Worm (Caenorhabditis elegans) whole organism, L2 larva: ENCODE data around the gene arv-1.

Experiments used
- F13H6.1 ChIP-seq: sonication (generic microtip); optimal IDR thresholded peaks from 2 replicates; lab custom pipeline; 2016; ENCODE audit warnings: missing genetic modification characterization, missing compliant biosample characterization
- R02D3.7 ChIP-seq: fragments of 150-350 bp; optimal IDR thresholded peaks from 2 replicates; lab custom pipeline; 2014; ENCODE audit warnings: missing biosample characterization, missing genetic modification characterization
- alr-1 ChIP-seq: fragments of 150-350 bp; optimal IDR thresholded peaks from 2 replicates; lab custom pipeline; 2014; ENCODE audit warnings: missing biosample characterization, missing genetic modification characterization
- ama-1 ChIP-seq: fragments of 150-350 bp; optimal IDR thresholded peaks from 2 replicates; lab custom pipeline; 2018; ENCODE audit warnings: inconsistent platforms
- blmp-1 ChIP-seq: sonication (generic microtip); optimal IDR thresholded peaks from 2 replicates; lab custom pipeline; 2017; ENCODE audit warnings: missing genetic modification characterization, mild to moderate bottlenecking, missing compliant biosample characterization, antibody characterized with exemption, moderate library complexity; ENCODE audit not compliant: insufficient read depth
- ceh-16 ChIP-seq: fragments of 150-350 bp; optimal IDR thresholded peaks from 2 replicates; lab custom pipeline; 2014; ENCODE audit warnings: missing biosample characterization, missing genetic modification characterization
- crh-2 ChIP-seq: sonication (generic microtip); optimal IDR thresholded peaks from 2 replicates; lab custom pipeline; 2017; ENCODE audit warnings: missing biosample characterization, missing genetic modification characterization
- dmd-4 ChIP-seq: sonication (generic microtip); optimal IDR thresholded peaks from 2 replicates; lab custom pipeline; 2017; ENCODE audit warnings: missing biosample characterization, missing genetic modification characterization
- egl-27 ChIP-seq: sonication (generic microtip); optimal IDR thresholded peaks from 3 replicates; lab custom pipeline; 2017; ENCODE audit warnings: missing biosample characterization, missing genetic modification reagents, missing genetic modification characterization
- elt-1 ChIP-seq: fragments of 150-350 bp; optimal IDR thresholded peaks from 2 replicates; lab custom pipeline; 2014; ENCODE audit warnings: missing biosample characterization, missing genetic modification characterization
- fos-1 ChIP-seq: fragments of 150-350 bp; optimal IDR thresholded peaks from 2 replicates; lab custom pipeline; 2014; ENCODE audit warnings: missing biosample characterization, missing genetic modification characterization
- gmeb-1 ChIP-seq: fragments of 150-350 bp; optimal IDR thresholded peaks from 2 replicates; lab custom pipeline; 2014; ENCODE audit warnings: missing biosample characterization, missing genetic modification characterization
- lin-13 ChIP-seq: fragments of 150-350 bp; optimal IDR thresholded peaks from 2 replicates; lab custom pipeline; 2014; ENCODE audit warnings: missing biosample characterization, missing genetic modification reagents, missing genetic modification characterization
- lin-39 ChIP-seq: fragments of 150-350 bp; optimal IDR thresholded peaks from 2 replicates; lab custom pipeline; 2014; ENCODE audit warnings: missing biosample characterization, missing genetic modification reagents, missing genetic modification characterization
- lsy-2 ChIP-seq, 2 experiments: fragments of 150-350 bp in 1 of 2; sonication (generic microtip) in 1 of 2; optimal IDR thresholded peaks; 2 replicates each; lab custom pipeline; 2014 to 2017; ENCODE audit warnings: missing biosample characterization in 2 of 2, missing genetic modification characterization in 2 of 2
- mab-5 ChIP-seq: fragments of 150-350 bp; optimal IDR thresholded peaks from 2 replicates; lab custom pipeline; 2014; ENCODE audit warnings: missing biosample characterization, missing genetic modification characterization
- mdl-1 ChIP-seq, 2 experiments: fragments of 150-350 bp in 1 of 2; sonication (generic microtip) in 1 of 2; optimal IDR thresholded peaks; 2 replicates each; lab custom pipeline; 2017; ENCODE audit warnings: missing biosample characterization in 2 of 2, missing genetic modification characterization in 2 of 2
- nhr-10 ChIP-seq: sonication (generic microtip); optimal IDR thresholded peaks from 2 replicates; lab custom pipeline; 2017; ENCODE audit warnings: missing biosample characterization, missing genetic modification characterization
- nhr-11 ChIP-seq: fragments of 150-350 bp; optimal IDR thresholded peaks from 2 replicates; lab custom pipeline; 2014; ENCODE audit warnings: missing biosample characterization, missing genetic modification characterization
- nhr-12 ChIP-seq: fragments of 150-350 bp; optimal IDR thresholded peaks from 2 replicates; lab custom pipeline; 2014; ENCODE audit warnings: missing biosample characterization, missing genetic modification characterization
- nhr-129 ChIP-seq: fragments of 150-350 bp; optimal IDR thresholded peaks from 2 replicates; lab custom pipeline; 2014; ENCODE audit warnings: missing biosample characterization, missing genetic modification characterization
- nhr-21 ChIP-seq: fragments of 150-350 bp; optimal IDR thresholded peaks from 2 replicates; lab custom pipeline; 2014; ENCODE audit warnings: missing biosample characterization, missing genetic modification characterization
- nhr-25 ChIP-seq: fragments of 150-350 bp; sonication (generic microtip); optimal IDR thresholded peaks from 3 replicates; lab custom pipeline; 2014; ENCODE audit warnings: missing biosample characterization, missing genetic modification characterization
- nhr-6 ChIP-seq: fragments of 150-350 bp; optimal IDR thresholded peaks from 2 replicates; lab custom pipeline; 2014; ENCODE audit warnings: missing biosample characterization, missing genetic modification characterization
- peb-1 ChIP-seq: fragments of 150-350 bp; optimal IDR thresholded peaks from 2 replicates; lab custom pipeline; 2014; ENCODE audit warnings: missing biosample characterization, missing genetic modification characterization
- skn-1 ChIP-seq: sonication (generic microtip); optimal IDR thresholded peaks from 2 replicates; lab custom pipeline; 2017; ENCODE audit warnings: missing biosample characterization, missing genetic modification characterization
- sma-3 ChIP-seq: sonication (generic microtip); optimal IDR thresholded peaks from 2 replicates; lab custom pipeline; 2016; ENCODE audit warnings: missing genetic modification reagents, missing genetic modification characterization, missing compliant biosample characterization
- sma-9 ChIP-seq, 2 experiments: fragments of 150-350 bp in 1 of 2; sonication (generic microtip) in 1 of 2; optimal IDR thresholded peaks; 2 replicates each; lab custom pipeline; 2014 to 2016; ENCODE audit warnings: missing genetic modification characterization in 2 of 2, mild to moderate bottlenecking in 1 of 2, missing biosample characterization in 1 of 2, missing compliant biosample characterization in 1 of 2, missing genetic modification reagents in 1 of 2, moderate library complexity in 1 of 2
- snpc-4 ChIP-seq: fragments of 150-350 bp; optimal IDR thresholded peaks from 2 replicates; lab custom pipeline; 2014; ENCODE audit warnings: missing biosample characterization, missing genetic modification characterization
- unc-55 ChIP-seq: fragments of 150-350 bp; sonication (generic microtip); optimal IDR thresholded peaks from 3 replicates; lab custom pipeline; 2014; ENCODE audit warnings: missing biosample characterization, missing genetic modification reagents, missing genetic modification characterization
- unc-62 ChIP-seq: fragments of 150-350 bp; optimal IDR thresholded peaks from 2 replicates; lab custom pipeline; 2014; ENCODE audit warnings: missing biosample characterization, missing genetic modification reagents, missing genetic modification characterization
- zag-1 ChIP-seq: fragments of 150-350 bp; optimal IDR thresholded peaks from 2 replicates; lab custom pipeline; 2014; ENCODE audit warnings: missing biosample characterization, missing genetic modification characterization
- ztf-1 ChIP-seq: fragments of 200-800 bp; sonication (Bioruptor generic); conservative IDR thresholded peaks from 2 replicates; pipeline ENCODE4 v1.3.6; 2022; ENCODE audit warnings: missing genetic modification characterization, missing compliant biosample characterization
- ztf-11 ChIP-seq: sonication (generic microtip); optimal IDR thresholded peaks from 2 replicates; lab custom pipeline; 2017; ENCODE audit warnings: missing biosample characterization, missing genetic modification characterization
- ztf-4 ChIP-seq: fragments of 150-350 bp; optimal IDR thresholded peaks from 2 replicates; lab custom pipeline; 2014; ENCODE audit warnings: missing biosample characterization, missing genetic modification characterization

The arv-1 gene

DNA sequence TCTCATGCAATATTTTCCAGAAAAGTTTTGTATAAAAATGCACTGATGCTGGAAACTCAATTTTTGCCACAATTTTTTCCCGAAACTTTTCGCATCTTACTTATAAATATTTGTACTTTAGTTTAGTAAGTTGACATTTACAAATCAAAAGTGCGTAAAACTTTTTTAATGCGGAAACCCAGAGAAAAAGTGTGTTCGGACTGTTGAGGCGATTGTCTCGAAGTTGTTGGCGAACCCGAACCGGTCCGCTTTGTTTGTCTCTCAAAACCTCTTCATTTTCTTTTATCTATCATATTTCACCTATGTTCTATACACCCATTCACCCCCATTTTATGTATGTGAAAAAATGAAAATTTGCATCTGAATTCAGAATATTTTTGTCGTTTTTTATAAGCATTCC lies 20.0 kb upstream of the arv-1 start:
- TF ChIP-seq alr-1 (tag; lab: Kevin White, UChicago) (no peak), ztf-1 (GFP tag; lab: Robert Waterston, UW) (no peak), unc-55 (GFP tag; lab: Kevin White, UChicago) (no peak), nhr-10 (no peak), nhr-25 (tag; lab: Kevin White, UChicago) (peak; percentile 48), skn-1 (tag; lab: Kevin White, UChicago) (no peak), nhr-129 (no peak), sma-3 (GFP tag; lab: Kevin White, UChicago) (no peak), peb-1 (tag; lab: Kevin White, UChicago) (no peak), mdl-1 (tag; optimal IDR thresholded peaks at IDR 0.05; lab: Kevin White, UChicago) (no peak), F13H6.1 (tag; lab: Kevin White, UChicago) (peak; percentile 26), nhr-12 (tag; lab: Kevin White, UChicago) (no peak), ztf-4 (tag; lab: Kevin White, UChicago) (no peak), snpc-4 (no peak), nhr-6 (tag; lab: Kevin White, UChicago) (no peak), blmp-1 (tag; lab: Kevin White, UChicago) (peak; percentile 21), sma-9 (GFP tag; optimal IDR thresholded peaks at IDR 0.05; lab: Kevin White, UChicago) (peak; percentile 29), sma-9 (tag; optimal IDR thresholded peaks at IDR 0.05; lab: Kevin White, UChicago) (no peak), egl-27 (tag; lab: Kevin White, UChicago) (no peak), ceh-16 (tag; lab: Kevin White, UChicago) (no peak), mab-5 (no peak)

DNA sequence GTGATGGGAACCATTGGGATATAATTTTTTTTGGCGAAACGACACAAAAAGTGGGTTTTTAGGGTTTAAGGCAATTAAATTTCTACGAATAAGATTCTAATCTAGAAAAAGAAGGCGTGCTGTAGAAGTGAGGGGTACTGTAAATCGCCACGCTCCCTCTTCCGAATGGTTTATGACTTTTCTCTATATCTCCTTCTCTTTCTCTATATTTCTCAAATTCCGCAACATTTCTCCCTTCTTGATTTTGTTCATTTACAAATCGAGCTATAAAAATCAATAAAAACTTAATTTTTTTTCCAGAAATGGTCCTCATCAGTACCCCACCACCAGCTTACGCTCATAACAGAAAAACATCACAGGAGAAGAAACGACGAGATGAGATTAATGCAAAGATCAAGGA lies 17.5 kb upstream of the arv-1 start, which contains the start of gene ref-1:
Gene ref-1, plus strand, starts transcription at position 301 of the 400 bp plus-strand sequence.
- TF ChIP-seq unc-62 (GFP tag; lab: Kevin White, UChicago), result no peak
- no peak for TF ChIP-seq nhr-129
- no peak for TF ChIP-seq nhr-21 (tag; lab: Kevin White, UChicago)
- no peak for TF ChIP-seq nhr-11
- TF ChIP-seq snpc-4, result no peak

DNA sequence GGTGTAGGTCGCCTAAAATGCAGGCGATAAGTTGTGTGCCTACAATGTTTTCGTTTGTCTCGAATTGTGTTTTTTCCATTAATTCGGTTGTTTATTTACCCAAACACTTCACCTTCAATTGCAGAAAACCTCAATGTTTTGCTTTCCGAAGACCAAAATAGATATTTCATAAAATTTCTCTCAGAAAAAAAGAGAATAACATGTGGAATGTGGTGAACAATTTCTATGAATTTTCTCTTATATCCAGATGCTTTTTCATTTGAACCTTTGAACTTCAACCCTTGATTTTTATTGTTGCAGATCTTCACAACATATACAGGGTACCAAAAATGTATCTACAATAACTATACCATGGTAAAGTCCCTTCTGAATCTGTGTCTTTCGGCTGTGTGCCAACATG lies 5.8 kb upstream of the arv-1 start, which contains the start of gene T01E8.1:
Gene T01E8.1, plus strand, starts transcription at position 301 of the 400 bp plus-strand sequence.
- TF ChIP-seq ztf-1 (GFP tag; lab: Robert Waterston, UW) (no peak), ztf-4 (tag; lab: Kevin White, UChicago) (no peak), R02D3.7 (tag; lab: Kevin White, UChicago) (no peak), lin-39 (tag; lab: Kevin White, UChicago) (no peak), ama-1 (lab: Kevin White, UChicago) (no peak), nhr-129 (no peak), elt-1 (tag; lab: Kevin White, UChicago) (no peak), sma-9 (GFP tag; optimal IDR thresholded peaks at IDR 0.05; lab: Kevin White, UChicago) (no peak), sma-9 (tag; optimal IDR thresholded peaks at IDR 0.05; lab: Kevin White, UChicago) (no peak), crh-2 (tag; lab: Kevin White, UChicago) (no peak), gmeb-1 (tag; lab: Kevin White, UChicago) (no peak), unc-62 (GFP tag; lab: Kevin White, UChicago) (no peak), mdl-1 (tag; optimal IDR thresholded peaks at IDR 0.05; lab: Kevin White, UChicago) (no peak), ztf-11 (tag; lab: Kevin White, UChicago) (no peak), zag-1 (tag; lab: Kevin White, UChicago) (no peak), lin-13 (GFP tag; lab: Kevin White, UChicago) (no peak), nhr-21 (tag; lab: Kevin White, UChicago) (no peak), fos-1 (tag; lab: Kevin White, UChicago) (no peak), nhr-6 (tag; lab: Kevin White, UChicago) (no peak), dmd-4 (tag; lab: Kevin White, UChicago) (no peak), nhr-25 (tag; lab: Kevin White, UChicago) (no peak)

DNA sequence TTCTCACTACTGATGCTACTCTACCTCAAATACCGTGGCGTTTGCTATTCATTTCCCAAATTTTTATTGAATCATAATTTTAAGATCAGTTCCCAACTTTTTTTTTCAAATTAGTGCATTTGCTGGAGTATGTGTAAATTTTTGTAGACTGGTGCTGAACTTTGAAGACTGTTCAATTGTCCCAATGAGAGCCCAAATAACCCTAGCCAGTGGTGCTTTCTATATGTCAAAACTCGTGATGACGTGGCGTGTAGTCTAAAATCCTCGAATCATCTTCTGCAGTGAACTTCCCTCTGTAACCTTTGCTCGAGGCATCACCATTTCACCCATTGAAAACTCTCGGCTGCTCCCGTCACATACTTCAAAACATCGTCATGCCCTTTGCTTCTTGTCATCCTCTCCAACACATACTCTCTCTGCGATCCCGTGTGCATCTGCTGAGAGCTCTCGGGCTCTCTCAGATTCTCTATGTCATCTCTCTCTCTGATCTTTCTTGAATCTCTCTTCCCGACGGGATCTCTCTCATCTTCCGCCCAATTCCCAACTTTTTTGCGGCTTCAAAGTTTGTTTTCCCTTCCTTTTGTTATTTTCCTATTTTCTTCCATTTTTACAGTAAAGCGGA lies 3.9 kb upstream of the arv-1 start:
- TF ChIP-seq F13H6.1 (tag; lab: Kevin White, UChicago) (peak; percentile 54), nhr-129 (peak; percentile 74), lsy-2 (tag; optimal IDR thresholded peaks at IDR 0.05; lab: Kevin White, UChicago) (peak in 1 of 2 experiments; percentile 11), peb-1 (tag; lab: Kevin White, UChicago) (no peak)
